Worm (Caenorhabditis elegans): ENCODE measurements around the gene Y105C5B.9.

Gene Y105C5B.9

ce11 chrIV:15931833-15932232, 1.5 kb downstream of the Y105C5B.9 start (continued):
- TF ChIP-seq mec-3 (tag; optimal IDR thresholded peaks at IDR 0.05; ENCODE audit: borderline replicate concordance), result no peak
- TF ChIP-seq sdc-2 (tag; optimal IDR thresholded peaks at IDR 0.05), result no peak
- peak; percentile 16 for TF ChIP-seq ceh-6 (GFP tag; optimal IDR thresholded peaks at IDR 0.05)
- TF ChIP-seq ceh-34 (tag; optimal IDR thresholded peaks at IDR 0.05), result peak; percentile 23

- TF ChIP-seq ref-2 (tag; optimal IDR thresholded peaks at IDR 0.05), result no peak
- no peak for TF ChIP-seq sdc-2 (tag; optimal IDR thresholded peaks at IDR 0.05)
- TF ChIP-seq unc-86 (tag; optimal IDR thresholded peaks at IDR 0.05), result no peak
- no peak for TF ChIP-seq ceh-2 (tag; optimal IDR thresholded peaks at IDR 0.05)
- TF ChIP-seq ets-4 (tag; optimal IDR thresholded peaks at IDR 0.05), result no peak
- no peak for TF ChIP-seq elt-4 (tag; optimal IDR thresholded peaks at IDR 0.05)
- no peak for TF ChIP-seq npax-4 (tag; optimal IDR thresholded peaks at IDR 0.05)
- no peak for TF ChIP-seq pag-3 (tag; optimal IDR thresholded peaks at IDR 0.05; ENCODE audit: borderline replicate concordance)
- TF ChIP-seq pha-4 (tag; optimal IDR thresholded peaks at IDR 0.05), result no peak
- no peak for TF ChIP-seq rnt-1 (tag; optimal IDR thresholded peaks at IDR 0.05)
- no peak for TF ChIP-seq ceh-19 (GFP tag; optimal IDR thresholded peaks at IDR 0.05)
- TF ChIP-seq ceh-14 (tag; optimal IDR thresholded peaks at IDR 0.05), result no peak
Measured at ce11 chrIV:15933814-15934213, 3.4 kb downstream of the Y105C5B.9 start, which contains the start of gene srv-16. TSS of gene srv-16 (minus strand) at chrIV:15933914.

DNA sequence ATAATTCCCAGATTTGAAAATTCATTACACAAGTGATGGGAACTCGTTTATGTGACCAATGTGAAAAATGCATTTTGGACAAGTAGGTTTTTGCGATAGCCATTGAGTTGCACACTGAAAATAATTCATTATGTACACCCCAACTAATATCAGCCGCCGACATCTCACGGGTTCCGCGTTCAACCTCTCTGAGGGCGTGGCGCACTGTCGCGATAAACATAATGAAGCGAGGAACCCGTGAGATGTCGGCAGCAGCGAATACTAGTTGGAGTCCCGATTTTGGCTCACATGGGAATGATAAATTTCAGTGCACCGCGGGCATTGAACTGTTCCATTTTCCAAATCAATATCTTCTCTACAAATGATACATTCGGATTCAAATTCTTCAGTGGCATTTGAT, 6.7 kb downstream of the Y105C5B.9 start:
- TF ChIP-seq ets-4 (tag; optimal IDR thresholded peaks at IDR 0.05), result no peak
- no peak for TF ChIP-seq ceh-30 (tag; optimal IDR thresholded peaks at IDR 0.05)
- TF ChIP-seq ahr-1 (tag; optimal IDR thresholded peaks at IDR 0.05), result no peak
- no peak for TF ChIP-seq rnt-1 (tag; optimal IDR thresholded peaks at IDR 0.05)
- no peak for TF ChIP-seq ceh-24 (tag; optimal IDR thresholded peaks at IDR 0.05)
- TF ChIP-seq nfya-1 (tag; optimal IDR thresholded peaks at IDR 0.05), result no peak
- no peak for TF ChIP-seq elt-4 (tag; optimal IDR thresholded peaks at IDR 0.05)
- TF ChIP-seq fkh-6 (tag; optimal IDR thresholded peaks at IDR 0.05), result no peak
- TF ChIP-seq hlh-6 (tag; optimal IDR thresholded peaks at IDR 0.05), result no peak
- no peak for TF ChIP-seq dmd-4 (tag; optimal IDR thresholded peaks at IDR 0.05; ENCODE audit: borderline replicate concordance)
- no peak for TF ChIP-seq ceh-31 (tag; optimal IDR thresholded peaks at IDR 0.05)
- TF ChIP-seq T23F11.4 (GFP tag; optimal IDR thresholded peaks at IDR 0.05), result no peak
- no peak for TF ChIP-seq ceh-6 (GFP tag; optimal IDR thresholded peaks at IDR 0.05)
- TF ChIP-seq pros-1 (tag; optimal IDR thresholded peaks at IDR 0.05), result no peak
- TF ChIP-seq madf-2 (tag; optimal IDR thresholded peaks at IDR 0.05), result no peak

ce11 chrIV:15938471-15938870, 8.1 kb downstream of the Y105C5B.9 start:
- TF ChIP-seq hlh-6 (tag; optimal IDR thresholded peaks at IDR 0.05) (peak; percentile 23), C08G9.2 (tag; optimal IDR thresholded peaks at IDR 0.05) (peak; percentile 16), pqm-1 (tag; optimal IDR thresholded peaks at IDR 0.05) (no peak), sdc-2 (tag; optimal IDR thresholded peaks at IDR 0.05) (peak; percentile 35)

DNA sequence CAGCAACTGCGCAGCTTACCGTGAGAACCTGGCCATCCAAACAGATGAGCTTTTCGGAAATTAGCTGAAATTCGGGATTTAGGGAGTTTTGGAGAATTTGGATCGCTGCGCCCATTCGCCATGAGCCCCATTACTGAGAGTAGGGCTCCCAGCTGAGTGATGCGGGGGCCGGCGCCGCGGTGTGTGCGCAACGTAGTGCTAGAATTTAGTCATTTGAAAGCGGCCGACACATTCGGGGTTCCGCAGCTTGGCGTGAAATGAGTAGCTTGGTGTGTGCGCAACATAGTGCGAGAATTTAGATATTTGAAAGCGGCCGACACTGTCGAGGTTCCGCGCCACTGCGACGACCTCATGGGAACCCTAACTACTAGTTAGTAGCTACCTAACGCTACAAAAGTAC, 10.4 kb downstream of the Y105C5B.9 start:
- TF ChIP-seq ttx-3 (tag; optimal IDR thresholded peaks at IDR 0.05) (no peak), F13H6.1 (tag; optimal IDR thresholded peaks at IDR 0.05) (no peak), ceh-30 (tag; optimal IDR thresholded peaks at IDR 0.05) (no peak), sox-2 (GFP tag; IDR thresholded peaks at IDR 0.05) (no peak), npax-4 (tag; optimal IDR thresholded peaks at IDR 0.05) (no peak), hlh-6 (tag; optimal IDR thresholded peaks at IDR 0.05) (no peak), hlh-13 (GFP tag; optimal IDR thresholded peaks at IDR 0.05) (no peak), ceh-18 (tag; optimal IDR thresholded peaks at IDR 0.05) (no peak), syd-9 (tag; optimal IDR thresholded peaks at IDR 0.05) (no peak), rnt-1 (tag; optimal IDR thresholded peaks at IDR 0.05) (no peak), sdc-2 (tag; optimal IDR thresholded peaks at IDR 0.05) (no peak), eyg-1 (tag; optimal IDR thresholded peaks at IDR 0.05) (no peak)

All from whole organism, late embryonic.